Worm (Caenorhabditis elegans): ENCODE results near the gene cup-15.

cup-15 gene

ce11 chrII:9358230-9358629 lies 5.4 kb downstream of the cup-15 start, which contains the start of gene mel-11:
Gene mel-11 (plus strand): TSS chrII:9358530.
- TF ChIP-seq dao-5 (tag; optimal IDR thresholded peaks at IDR 0.05) (no peak), W03F9.2 (tag; optimal IDR thresholded peaks at IDR 0.05) (no peak), him-1 (tag; optimal IDR thresholded peaks at IDR 0.05) (no peak)

DNA sequence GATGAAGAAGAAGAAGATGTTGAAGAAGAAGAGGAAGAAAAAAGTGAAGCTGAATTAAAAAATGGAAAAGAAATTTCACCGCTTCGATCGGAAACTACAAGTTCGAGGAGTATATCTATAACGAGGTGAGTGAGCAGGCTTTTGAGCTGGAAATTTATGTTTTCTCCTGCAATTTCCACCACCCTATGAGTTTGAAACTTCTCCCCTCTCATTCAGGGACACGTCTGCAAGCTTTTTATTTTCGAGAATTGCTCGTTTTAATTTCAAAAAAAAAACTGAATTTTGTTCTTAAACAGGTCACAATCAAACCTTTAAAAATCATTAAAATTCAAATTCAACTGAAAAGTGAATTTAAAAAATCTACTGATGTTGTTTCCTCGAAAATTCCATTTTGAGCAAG lies 9.4 kb downstream of the cup-15 start:
- TF ChIP-seq dao-5 (tag; optimal IDR thresholded peaks at IDR 0.05): no peak
- TF ChIP-seq W03F9.2 (tag; optimal IDR thresholded peaks at IDR 0.05): no peak
- no peak for TF ChIP-seq him-1 (tag; optimal IDR thresholded peaks at IDR 0.05)

ce11 chrII:9369394-9369793 lies 16.6 kb downstream of the cup-15 start:
- no peak for TF ChIP-seq him-1 (tag; optimal IDR thresholded peaks at IDR 0.05)
- TF ChIP-seq W03F9.2 (tag; optimal IDR thresholded peaks at IDR 0.05): no peak
- TF ChIP-seq dao-5 (tag; optimal IDR thresholded peaks at IDR 0.05): no peak

DNA sequence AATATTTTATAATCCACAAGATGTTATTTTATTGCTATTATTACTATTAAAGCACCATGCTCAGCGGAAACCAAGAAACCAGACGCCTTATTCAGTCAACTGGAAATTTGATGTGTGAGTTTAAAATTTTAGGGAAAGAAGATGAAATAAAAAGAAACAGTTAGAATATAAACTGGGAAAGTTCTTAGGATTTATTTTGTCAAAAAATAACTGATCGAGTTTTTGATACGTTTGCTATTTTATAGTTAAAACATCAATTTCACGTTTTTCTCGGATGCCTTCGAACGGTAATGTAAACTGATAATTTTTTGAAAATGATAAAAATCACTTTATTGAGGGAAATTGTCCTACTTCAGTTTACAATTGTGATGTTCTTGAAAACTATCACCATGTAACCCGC lies 19.6 kb downstream of the cup-15 start, which contains the start of gene C06C3.3:
Gene C06C3.3, minus strand, starts transcription at position 101 of the 400 bp plus-strand sequence.
- no peak for TF ChIP-seq him-1 (tag; optimal IDR thresholded peaks at IDR 0.05)
- no peak for TF ChIP-seq dao-5 (tag; optimal IDR thresholded peaks at IDR 0.05)
- no peak for TF ChIP-seq W03F9.2 (tag; optimal IDR thresholded peaks at IDR 0.05)

ce11 chrII:9372991-9373390 lies 20.2 kb downstream of the cup-15 start, which contains the start of gene C06C3.4:
Gene C06C3.4 (plus strand): TSS chrII:9373291.
- no peak for TF ChIP-seq him-1 (tag; optimal IDR thresholded peaks at IDR 0.05)
- no peak for TF ChIP-seq W03F9.2 (tag; optimal IDR thresholded peaks at IDR 0.05)
- no peak for TF ChIP-seq dao-5 (tag; optimal IDR thresholded peaks at IDR 0.05)

- TF ChIP-seq dao-5 (tag; optimal IDR thresholded peaks at IDR 0.05) (no peak), him-1 (tag; optimal IDR thresholded peaks at IDR 0.05) (no peak), W03F9.2 (tag; optimal IDR thresholded peaks at IDR 0.05) (no peak)
Observed at ce11 chrII:9374807-9375206, 22.0 kb downstream of the cup-15 start, which contains the start of gene C06C3.12. Gene C06C3.12 (plus strand): TSS chrII:9375107.

DNA sequence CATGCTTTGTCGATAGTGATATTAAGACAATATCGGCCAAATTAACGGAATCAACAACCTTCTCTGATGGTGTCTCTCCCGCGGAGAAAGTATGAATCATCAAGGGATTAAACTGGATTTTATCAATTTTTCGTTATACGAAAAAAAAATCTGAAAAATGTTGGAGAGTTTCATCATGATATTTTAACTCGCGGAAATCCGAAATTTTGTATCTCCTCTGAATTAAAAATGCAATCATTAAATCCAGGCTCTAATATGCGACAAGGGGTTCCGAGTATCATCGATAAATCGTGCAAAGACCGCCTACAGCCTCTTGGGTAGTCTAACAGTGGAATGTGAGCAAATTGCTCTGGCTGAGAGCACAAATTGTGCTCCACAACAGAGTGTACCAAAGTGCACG lies 24.4 kb downstream of the cup-15 start, which contains the start of gene C06C3.10:
Gene C06C3.10, minus strand, starts transcription at position 101 of the 400 bp plus-strand sequence.
- TF ChIP-seq W03F9.2 (tag; optimal IDR thresholded peaks at IDR 0.05): no peak
- no peak for TF ChIP-seq dao-5 (tag; optimal IDR thresholded peaks at IDR 0.05)
- no peak for TF ChIP-seq him-1 (tag; optimal IDR thresholded peaks at IDR 0.05)

DNA sequence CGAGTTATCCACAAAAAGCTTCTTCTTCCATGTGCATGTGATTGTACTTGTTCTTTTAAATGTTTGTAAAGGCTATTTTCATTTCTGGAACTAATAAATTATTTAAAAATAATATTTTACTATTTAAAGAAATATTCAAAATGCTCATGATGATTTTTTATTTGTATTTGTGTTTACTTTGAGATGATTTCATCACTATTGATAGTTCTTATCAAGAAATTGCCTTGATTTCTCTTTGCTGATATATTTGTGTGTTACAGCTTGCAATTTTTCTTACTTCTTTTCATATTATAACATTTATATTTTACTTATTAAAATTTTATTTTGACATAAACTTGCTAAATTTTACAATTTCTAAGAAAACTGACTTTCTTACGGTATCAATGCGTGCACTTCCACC lies 25.4 kb downstream of the cup-15 start:
- TF ChIP-seq him-1 (tag; optimal IDR thresholded peaks at IDR 0.05): no peak
- no peak for TF ChIP-seq W03F9.2 (tag; optimal IDR thresholded peaks at IDR 0.05)
- TF ChIP-seq dao-5 (tag; optimal IDR thresholded peaks at IDR 0.05): no peak

DNA sequence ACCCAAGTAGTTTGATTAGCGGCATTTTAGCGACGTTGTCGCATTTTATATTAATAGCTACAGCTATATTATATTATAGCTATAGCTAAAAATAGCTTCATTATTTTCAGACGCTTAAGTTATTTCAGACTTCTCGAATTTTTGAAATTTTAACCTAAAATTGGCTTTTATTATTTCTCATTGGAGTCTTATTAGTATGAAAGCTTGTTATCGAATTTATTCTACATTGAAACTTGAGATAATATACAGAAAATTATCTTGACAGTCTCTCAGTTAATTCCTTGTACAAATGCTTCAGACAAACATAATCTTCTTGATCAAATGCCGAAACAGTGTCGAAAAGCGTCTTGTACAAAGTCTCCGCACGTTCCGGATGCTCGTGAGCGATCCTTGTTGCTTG lies 27.0 kb downstream of the cup-15 start, which contains the start of gene srh-48:
Gene srh-48, plus strand, starts transcription at position 301 of the 400 bp plus-strand sequence.
- no peak for TF ChIP-seq dao-5 (tag; optimal IDR thresholded peaks at IDR 0.05)
- no peak for TF ChIP-seq him-1 (tag; optimal IDR thresholded peaks at IDR 0.05)
- TF ChIP-seq W03F9.2 (tag; optimal IDR thresholded peaks at IDR 0.05): no peak

DNA sequence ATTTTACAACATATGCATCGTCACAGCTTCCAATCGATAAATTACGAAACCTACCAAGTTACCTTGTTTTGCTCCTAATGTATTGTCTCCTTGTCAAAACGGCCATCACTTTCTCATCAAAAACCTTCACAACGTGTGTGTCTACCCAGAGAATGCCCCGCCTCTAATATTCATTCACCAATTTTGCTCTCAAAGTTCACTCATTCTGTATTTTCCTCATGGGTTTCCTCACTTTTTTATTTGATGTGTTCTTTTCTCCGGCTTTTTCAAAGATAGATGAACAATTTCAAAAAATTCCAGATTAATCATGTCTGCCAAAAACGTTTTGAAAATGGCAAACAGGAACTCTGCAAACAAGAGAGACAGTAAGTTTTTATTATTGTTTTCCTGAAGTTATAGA lies 32.4 kb downstream of the cup-15 start, which contains the start of gene C06C3.7:
Gene C06C3.7, plus strand, starts transcription at position 301 of the 400 bp plus-strand sequence.
- TF ChIP-seq him-1 (tag; optimal IDR thresholded peaks at IDR 0.05) (no peak), dao-5 (tag; optimal IDR thresholded peaks at IDR 0.05) (no peak), W03F9.2 (tag; optimal IDR thresholded peaks at IDR 0.05) (no peak)

ce11 chrII:9392724-9393123 lies 39.9 kb downstream of the cup-15 start, which contains the start of gene lido-17:
Gene lido-17 (minus strand): TSS chrII:9392824.
- no peak for TF ChIP-seq dao-5 (tag; optimal IDR thresholded peaks at IDR 0.05)
- no peak for TF ChIP-seq him-1 (tag; optimal IDR thresholded peaks at IDR 0.05)
- no peak for TF ChIP-seq W03F9.2 (tag; optimal IDR thresholded peaks at IDR 0.05)

ce11 chrII:9397496-9397895 lies 44.7 kb downstream of the cup-15 start, which contains the start of gene Y51B9A.9:
Gene Y51B9A.9 (minus strand): TSS chrII:9397596.
- no peak for TF ChIP-seq W03F9.2 (tag; optimal IDR thresholded peaks at IDR 0.05)
- TF ChIP-seq him-1 (tag; optimal IDR thresholded peaks at IDR 0.05): no peak
- TF ChIP-seq dao-5 (tag; optimal IDR thresholded peaks at IDR 0.05): no peak

DNA sequence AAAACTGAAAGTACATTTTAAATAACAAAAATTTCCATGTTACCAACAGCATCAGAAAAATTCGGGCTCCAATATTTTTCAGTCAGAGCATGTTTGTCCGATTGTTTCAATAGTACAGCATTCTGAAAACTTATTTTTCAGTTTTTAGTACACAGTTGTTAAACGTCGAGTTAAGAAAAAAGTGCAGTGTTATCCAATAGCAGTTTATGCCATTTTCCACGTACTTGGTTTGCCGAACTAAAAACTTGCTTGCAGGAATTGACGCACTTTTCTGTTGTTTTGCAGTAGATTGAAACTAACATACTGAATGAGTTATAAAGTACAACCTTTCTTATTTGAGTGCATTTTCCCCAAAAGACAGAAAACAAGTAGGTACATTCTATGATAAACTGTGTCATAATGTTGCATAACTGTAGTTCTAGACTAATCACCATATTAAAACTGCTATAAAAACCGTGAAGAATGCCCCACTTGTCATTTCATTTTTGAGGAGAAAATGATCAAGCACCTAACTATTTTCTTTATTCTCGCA lies 45.6 kb downstream of the cup-15 start, which contains the start of the genes Y51B9A.14 and Y51B9A.8:
Gene Y51B9A.14, minus strand, starts transcription at position 101 of the 532 bp plus-strand sequence.
Gene Y51B9A.8, plus strand, starts transcription at position 482 of the 532 bp plus-strand sequence.
- TF ChIP-seq him-1 (tag; optimal IDR thresholded peaks at IDR 0.05) (no peak), dao-5 (tag; optimal IDR thresholded peaks at IDR 0.05) (no peak), W03F9.2 (tag; optimal IDR thresholded peaks at IDR 0.05) (no peak)

- TF ChIP-seq him-1 (tag; optimal IDR thresholded peaks at IDR 0.05): no peak
Observed at ce11 chrII:9399746-9400145, 46.9 kb downstream of the cup-15 start, which contains the start of gene Y51B9A.7. Gene Y51B9A.7 (plus strand): TSS chrII:9400046.

Data from whole organism, L4/young adult.